Worm (Caenorhabditis elegans) whole organism, L4 larva: ENCODE data around the gene C04G6.11.

ENCODE experiments used
- R02D3.7 ChIP-seq: fragments of 150-350 bp; sonication (generic microtip); optimal IDR thresholded peaks from 3 replicates; lab custom pipeline; 2014; ENCODE audit warnings: missing biosample characterization, missing genetic modification characterization
- arid-1 ChIP-seq: fragments of 200-800 bp; sonication (Bioruptor generic); conservative IDR thresholded peaks from 2 replicates; pipeline ENCODE4 v1.3.6; 2022; ENCODE audit warnings: missing genetic modification reagents, missing genetic modification characterization, missing compliant biosample characterization
- dpl-1 ChIP-seq: fragments of 150-350 bp; optimal IDR thresholded peaks from 2 replicates; lab custom pipeline; 2014; ENCODE audit warnings: missing biosample characterization, missing genetic modification reagents, missing genetic modification characterization
- fos-1 ChIP-seq: fragments of 150-350 bp; optimal IDR thresholded peaks from 2 replicates; lab custom pipeline; 2014; ENCODE audit warnings: missing biosample characterization, missing genetic modification characterization
- gei-8 ChIP-seq: fragments of 200-800 bp; sonication (Bioruptor generic); optimal IDR thresholded peaks from 2 replicates; lab custom pipeline; 2018; ENCODE audit warnings: mild to moderate bottlenecking, missing genetic modification characterization, missing compliant biosample characterization
- lsy-2 ChIP-seq, 2 experiments: fragments of 150-350 bp in 1 of 2; sonication (generic microtip) in 1 of 2; optimal IDR thresholded peaks; 2 replicates each; lab custom pipeline; 2014 to 2017; ENCODE audit warnings: missing biosample characterization in 2 of 2, missing genetic modification characterization in 2 of 2
- nhr-11 ChIP-seq: fragments of 150-350 bp; optimal IDR thresholded peaks from 2 replicates; lab custom pipeline; 2014; ENCODE audit warnings: missing biosample characterization, missing genetic modification characterization
- nhr-237 ChIP-seq: sonication (generic microtip); optimal IDR thresholded peaks from 2 replicates; lab custom pipeline; 2017; ENCODE audit warnings: missing biosample characterization, missing genetic modification characterization
- pha-4 ChIP-seq, 2 experiments: fragments of 150-350 bp in 1 of 2; fragments of 200-800 bp in 1 of 2; sonication (Bioruptor generic) in 1 of 2; IDR thresholded peaks in 1 of 2; optimal IDR thresholded peaks in 1 of 2; 2 replicates each; pipeline versions ENCODE4 v1.3.6 to Lab custom; 2014 to 2022; ENCODE audit warnings: missing genetic modification characterization in 2 of 2, missing genetic modification reagents in 2 of 2, missing biosample characterization in 1 of 2, missing compliant biosample characterization in 1 of 2
- rbr-2 ChIP-seq: sonication (generic microtip); optimal IDR thresholded peaks from 2 replicates; lab custom pipeline; 2016; ENCODE audit warnings: missing genotype, missing genetic modification characterization, missing compliant biosample characterization
- skn-1 ChIP-seq: fragments of 150-350 bp; optimal IDR thresholded peaks from 2 replicates; lab custom pipeline; 2014; ENCODE audit warnings: missing biosample characterization, missing genetic modification characterization
- snpc-4 ChIP-seq: fragments of 150-350 bp; optimal IDR thresholded peaks from 2 replicates; lab custom pipeline; 2014; ENCODE audit warnings: missing biosample characterization, missing genetic modification characterization

- no peak for TF ChIP-seq pha-4 (GFP tag; IDR thresholded peaks at IDR 0.05; lab: Robert Waterston, UW)
- no peak for TF ChIP-seq pha-4 (tag; optimal IDR thresholded peaks at IDR 0.05; lab: Kevin White, UChicago)
- TF ChIP-seq R02D3.7 (tag; lab: Kevin White, UChicago) = no peak
- TF ChIP-seq skn-1 (tag; lab: Kevin White, UChicago) = no peak
- TF ChIP-seq nhr-11 (tag; lab: Kevin White, UChicago) = no peak
- TF ChIP-seq snpc-4 (tag; lab: Kevin White, UChicago) = no peak
- no peak for TF ChIP-seq dpl-1 (GFP tag; lab: Kevin White, UChicago)
- TF ChIP-seq gei-8 = no peak
- TF ChIP-seq rbr-2 (tag; lab: Kevin White, UChicago) = no peak
- TF ChIP-seq arid-1 (GFP tag; lab: Robert Waterston, UW) = no peak
- TF ChIP-seq lsy-2 (tag; optimal IDR thresholded peaks at IDR 0.05; lab: Kevin White, UChicago) = no peak
- TF ChIP-seq nhr-237 = no peak
- TF ChIP-seq fos-1 = no peak
These were observed 17.0 kb upstream of the C04G6.11 start for ce11 chrII:5120612-5121011.
